Worm (Caenorhabditis elegans) whole organism, L2 larva: Measurements from ENCODE around the gene mak-1.
A peak's percentile ranks its signal among the peaks of the same experiment; 100 is the strongest.

Experiments used
- C34F6.9 ChIP-seq: fragments of 150-350 bp; optimal IDR thresholded peaks from 2 replicates; lab custom pipeline; 2014; ENCODE audit warnings: missing biosample characterization, missing genetic modification characterization
- F13H6.1 ChIP-seq: sonication (generic microtip); optimal IDR thresholded peaks from 2 replicates; lab custom pipeline; 2016; ENCODE audit warnings: missing genetic modification characterization, missing compliant biosample characterization
- R02D3.7 ChIP-seq: fragments of 150-350 bp; optimal IDR thresholded peaks from 2 replicates; lab custom pipeline; 2014; ENCODE audit warnings: missing biosample characterization, missing genetic modification characterization
- Y55F3AM.14 ChIP-seq: fragments of 200-800 bp; sonication (Bioruptor generic); optimal IDR thresholded peaks from 2 replicates; lab custom pipeline; 2018; ENCODE audit warnings: mild to moderate bottlenecking, missing genetic modification characterization, missing compliant biosample characterization
- ZK546.5 ChIP-seq: sonication (generic microtip); optimal IDR thresholded peaks from 2 replicates; lab custom pipeline; 2017; ENCODE audit warnings: missing biosample characterization, missing genetic modification characterization
- alr-1 ChIP-seq: fragments of 150-350 bp; optimal IDR thresholded peaks from 2 replicates; lab custom pipeline; 2014; ENCODE audit warnings: missing biosample characterization, missing genetic modification characterization
- aly-2 ChIP-seq: fragments of 150-350 bp; optimal IDR thresholded peaks from 2 replicates; lab custom pipeline; 2014; ENCODE audit warnings: missing biosample characterization, missing genetic modification characterization
- ama-1 ChIP-seq: fragments of 150-350 bp; optimal IDR thresholded peaks from 2 replicates; lab custom pipeline; 2018; ENCODE audit warnings: inconsistent platforms
- blmp-1 ChIP-seq: sonication (generic microtip); optimal IDR thresholded peaks from 2 replicates; lab custom pipeline; 2017; ENCODE audit warnings: missing genetic modification characterization, mild to moderate bottlenecking, missing compliant biosample characterization, antibody characterized with exemption, moderate library complexity; ENCODE audit not compliant: insufficient read depth
- ceh-16 ChIP-seq: fragments of 150-350 bp; optimal IDR thresholded peaks from 2 replicates; lab custom pipeline; 2014; ENCODE audit warnings: missing biosample characterization, missing genetic modification characterization
- ceh-82 ChIP-seq: fragments of 150-350 bp; optimal IDR thresholded peaks from 2 replicates; lab custom pipeline; 2014; ENCODE audit warnings: missing biosample characterization, missing genetic modification characterization
- crh-2 ChIP-seq: sonication (generic microtip); optimal IDR thresholded peaks from 2 replicates; lab custom pipeline; 2017; ENCODE audit warnings: missing biosample characterization, missing genetic modification characterization
- dmd-4 ChIP-seq: sonication (generic microtip); optimal IDR thresholded peaks from 2 replicates; lab custom pipeline; 2017; ENCODE audit warnings: missing biosample characterization, missing genetic modification characterization
- egl-27 ChIP-seq: sonication (generic microtip); optimal IDR thresholded peaks from 3 replicates; lab custom pipeline; 2017; ENCODE audit warnings: missing biosample characterization, missing genetic modification reagents, missing genetic modification characterization
- elt-1 ChIP-seq: fragments of 150-350 bp; optimal IDR thresholded peaks from 2 replicates; lab custom pipeline; 2014; ENCODE audit warnings: missing biosample characterization, missing genetic modification characterization
- elt-3 ChIP-seq: sonication (generic microtip); optimal IDR thresholded peaks from 2 replicates; lab custom pipeline; 2017; ENCODE audit warnings: missing biosample characterization, missing genetic modification characterization
- fos-1 ChIP-seq: fragments of 150-350 bp; optimal IDR thresholded peaks from 2 replicates; lab custom pipeline; 2014; ENCODE audit warnings: missing biosample characterization, missing genetic modification characterization
- gmeb-1 ChIP-seq: fragments of 150-350 bp; optimal IDR thresholded peaks from 2 replicates; lab custom pipeline; 2014; ENCODE audit warnings: missing biosample characterization, missing genetic modification characterization
- lin-11 ChIP-seq: fragments of 150-350 bp; sonication (generic microtip); optimal IDR thresholded peaks from 2 replicates; lab custom pipeline; 2014; ENCODE audit warnings: missing biosample characterization, missing genetic modification characterization, inconsistent platforms, mixed read lengths
- lin-13 ChIP-seq: fragments of 150-350 bp; optimal IDR thresholded peaks from 2 replicates; lab custom pipeline; 2014; ENCODE audit warnings: missing biosample characterization, missing genetic modification reagents, missing genetic modification characterization
- lin-39 ChIP-seq: fragments of 150-350 bp; optimal IDR thresholded peaks from 2 replicates; lab custom pipeline; 2014; ENCODE audit warnings: missing biosample characterization, missing genetic modification reagents, missing genetic modification characterization
- lsy-2 ChIP-seq, 2 experiments: fragments of 150-350 bp in 1 of 2; sonication (generic microtip) in 1 of 2; optimal IDR thresholded peaks; 2 replicates each; lab custom pipeline; 2014 to 2017; ENCODE audit warnings: missing biosample characterization in 2 of 2, missing genetic modification characterization in 2 of 2
- mab-5 ChIP-seq: fragments of 150-350 bp; optimal IDR thresholded peaks from 2 replicates; lab custom pipeline; 2014; ENCODE audit warnings: missing biosample characterization, missing genetic modification characterization
- mbf-1 ChIP-seq: sonication (generic microtip); optimal IDR thresholded peaks from 2 replicates; lab custom pipeline; 2017; ENCODE audit warnings: missing biosample characterization, missing genetic modification characterization
- mdl-1 ChIP-seq, 2 experiments: fragments of 150-350 bp in 1 of 2; sonication (generic microtip) in 1 of 2; optimal IDR thresholded peaks; 2 replicates each; lab custom pipeline; 2017; ENCODE audit warnings: missing biosample characterization in 2 of 2, missing genetic modification characterization in 2 of 2
- nhr-10 ChIP-seq: sonication (generic microtip); optimal IDR thresholded peaks from 2 replicates; lab custom pipeline; 2017; ENCODE audit warnings: missing biosample characterization, missing genetic modification characterization
- nhr-11 ChIP-seq: fragments of 150-350 bp; optimal IDR thresholded peaks from 2 replicates; lab custom pipeline; 2014; ENCODE audit warnings: missing biosample characterization, missing genetic modification characterization
- nhr-12 ChIP-seq: fragments of 150-350 bp; optimal IDR thresholded peaks from 2 replicates; lab custom pipeline; 2014; ENCODE audit warnings: missing biosample characterization, missing genetic modification characterization
- nhr-129 ChIP-seq: fragments of 150-350 bp; optimal IDR thresholded peaks from 2 replicates; lab custom pipeline; 2014; ENCODE audit warnings: missing biosample characterization, missing genetic modification characterization
- nhr-21 ChIP-seq: fragments of 150-350 bp; optimal IDR thresholded peaks from 2 replicates; lab custom pipeline; 2014; ENCODE audit warnings: missing biosample characterization, missing genetic modification characterization
- nhr-23 ChIP-seq: fragments of 150-350 bp; optimal IDR thresholded peaks from 2 replicates; lab custom pipeline; 2014; ENCODE audit warnings: missing biosample characterization, missing genetic modification reagents, missing genetic modification characterization
- nhr-237 ChIP-seq: fragments of 150-350 bp; optimal IDR thresholded peaks from 2 replicates; lab custom pipeline; 2014; ENCODE audit warnings: missing biosample characterization, missing genetic modification characterization
- nhr-25 ChIP-seq: fragments of 150-350 bp; sonication (generic microtip); optimal IDR thresholded peaks from 3 replicates; lab custom pipeline; 2014; ENCODE audit warnings: missing biosample characterization, missing genetic modification characterization
- nhr-6 ChIP-seq: fragments of 150-350 bp; optimal IDR thresholded peaks from 2 replicates; lab custom pipeline; 2014; ENCODE audit warnings: missing biosample characterization, missing genetic modification characterization
- nhr-77 ChIP-seq: fragments of 150-350 bp; optimal IDR thresholded peaks from 2 replicates; lab custom pipeline; 2014; ENCODE audit warnings: missing biosample characterization, missing genetic modification characterization
- peb-1 ChIP-seq: fragments of 150-350 bp; optimal IDR thresholded peaks from 2 replicates; lab custom pipeline; 2014; ENCODE audit warnings: missing biosample characterization, missing genetic modification characterization
- sem-4 ChIP-seq: fragments of 150-350 bp; optimal IDR thresholded peaks from 2 replicates; lab custom pipeline; 2014; ENCODE audit warnings: missing biosample characterization, missing genetic modification reagents, missing genetic modification characterization
- skn-1 ChIP-seq: sonication (generic microtip); optimal IDR thresholded peaks from 2 replicates; lab custom pipeline; 2017; ENCODE audit warnings: missing biosample characterization, missing genetic modification characterization
- sma-3 ChIP-seq: sonication (generic microtip); optimal IDR thresholded peaks from 2 replicates; lab custom pipeline; 2016; ENCODE audit warnings: missing genetic modification reagents, missing genetic modification characterization, missing compliant biosample characterization
- sma-9 ChIP-seq, 2 experiments: fragments of 150-350 bp in 1 of 2; sonication (generic microtip) in 1 of 2; optimal IDR thresholded peaks; 2 replicates each; lab custom pipeline; 2014 to 2016; ENCODE audit warnings: missing genetic modification characterization in 2 of 2, mild to moderate bottlenecking in 1 of 2, missing biosample characterization in 1 of 2, missing compliant biosample characterization in 1 of 2, missing genetic modification reagents in 1 of 2, moderate library complexity in 1 of 2
- snpc-4 ChIP-seq: fragments of 150-350 bp; optimal IDR thresholded peaks from 2 replicates; lab custom pipeline; 2014; ENCODE audit warnings: missing biosample characterization, missing genetic modification characterization
- unc-39 ChIP-seq: fragments of 150-350 bp; optimal IDR thresholded peaks from 2 replicates; lab custom pipeline; 2014; ENCODE audit warnings: missing biosample characterization, missing genetic modification characterization
- unc-55 ChIP-seq: fragments of 150-350 bp; sonication (generic microtip); optimal IDR thresholded peaks from 3 replicates; lab custom pipeline; 2014; ENCODE audit warnings: missing biosample characterization, missing genetic modification reagents, missing genetic modification characterization
- unc-62 ChIP-seq: fragments of 150-350 bp; optimal IDR thresholded peaks from 2 replicates; lab custom pipeline; 2014; ENCODE audit warnings: missing biosample characterization, missing genetic modification reagents, missing genetic modification characterization
- zag-1 ChIP-seq: fragments of 150-350 bp; optimal IDR thresholded peaks from 2 replicates; lab custom pipeline; 2014; ENCODE audit warnings: missing biosample characterization, missing genetic modification characterization
- ztf-1 ChIP-seq: fragments of 200-800 bp; sonication (Bioruptor generic); conservative IDR thresholded peaks from 2 replicates; pipeline ENCODE4 v1.3.6; 2022; ENCODE audit warnings: missing genetic modification characterization, missing compliant biosample characterization
- ztf-11 ChIP-seq: sonication (generic microtip); optimal IDR thresholded peaks from 2 replicates; lab custom pipeline; 2017; ENCODE audit warnings: missing biosample characterization, missing genetic modification characterization
- ztf-4 ChIP-seq: fragments of 150-350 bp; optimal IDR thresholded peaks from 2 replicates; lab custom pipeline; 2014; ENCODE audit warnings: missing biosample characterization, missing genetic modification characterization

The mak-1 gene

DNA sequence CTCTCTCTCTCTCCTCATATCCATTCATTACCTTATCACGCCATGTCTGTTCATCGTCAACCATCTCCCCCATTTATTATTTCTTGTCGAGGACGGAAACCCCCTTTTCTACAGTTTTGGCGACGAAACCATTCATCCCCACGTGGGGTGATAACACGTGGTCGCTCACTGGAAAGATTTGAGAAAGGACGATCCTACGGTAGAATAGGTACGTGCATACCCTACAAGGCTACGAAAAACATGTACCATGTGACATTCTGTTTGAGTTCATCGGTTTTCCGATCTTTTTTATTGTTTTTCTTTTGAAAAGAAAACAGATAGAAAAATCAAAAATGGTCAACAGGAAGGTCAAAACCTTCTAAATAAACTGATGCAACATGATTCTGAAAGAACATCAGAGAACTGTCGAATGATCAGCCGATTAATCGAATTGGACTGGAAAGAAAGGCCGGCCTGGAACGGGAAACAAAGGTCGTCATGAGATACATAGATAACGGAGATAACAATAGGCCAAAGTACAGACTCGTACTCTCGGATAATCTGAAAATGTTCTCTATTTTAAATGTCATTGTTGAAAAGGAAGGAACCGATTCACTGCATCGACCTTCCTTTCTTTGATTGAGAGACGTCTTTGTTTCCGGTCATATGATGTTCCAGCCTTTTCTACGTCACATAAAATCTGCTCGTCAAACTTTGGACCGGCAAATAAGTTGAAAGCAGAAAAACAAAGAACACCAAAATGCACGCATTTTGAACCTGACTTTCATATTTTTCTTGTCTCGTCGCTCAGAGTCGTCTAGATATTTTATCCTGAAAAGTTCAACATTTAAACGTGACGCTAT lies 1.6 kb upstream of the mak-1 start:
- TF ChIP-seq nhr-6 (tag; lab: Kevin White, UChicago) (peak; percentile 27), dmd-4 (tag; lab: Kevin White, UChicago) (no peak), ceh-16 (tag; lab: Kevin White, UChicago) (no peak), ZK546.5 (tag; lab: Kevin White, UChicago) (no peak), zag-1 (no peak), unc-39 (tag; lab: Kevin White, UChicago) (no peak), mbf-1 (tag; lab: Kevin White, UChicago) (no peak), unc-62 (no peak), ceh-82 (tag; lab: Kevin White, UChicago) (no peak), elt-1 (tag; lab: Kevin White, UChicago) (no peak), nhr-23 (tag; lab: Kevin White, UChicago) (no peak), ztf-11 (tag; lab: Kevin White, UChicago) (no peak), mdl-1 (tag; optimal IDR thresholded peaks at IDR 0.05; lab: Kevin White, UChicago) (peak; percentile 89 to 90), lin-39 (no peak), ama-1 (lab: Kevin White, UChicago) (no peak), blmp-1 (peak; percentile 78), nhr-12 (tag; lab: Kevin White, UChicago) (no peak), nhr-11 (no peak), lin-13 (peak; percentile 14), F13H6.1 (tag; lab: Kevin White, UChicago) (peak; percentile 38), skn-1 (tag; lab: Kevin White, UChicago) (no peak), nhr-21 (tag; lab: Kevin White, UChicago) (peak; percentile 95), egl-27 (tag; lab: Kevin White, UChicago) (peak; percentile 38), elt-3 (tag; lab: Kevin White, UChicago) (no peak), nhr-25 (tag; lab: Kevin White, UChicago) (peak; percentile 95), alr-1 (tag; lab: Kevin White, UChicago) (no peak), sma-3 (GFP tag; lab: Kevin White, UChicago) (no peak), R02D3.7 (no peak), ztf-1 (GFP tag; lab: Robert Waterston, UW) (no peak), mab-5 (tag; lab: Kevin White, UChicago) (peak; percentile 14), snpc-4 (no peak), nhr-10 (no peak), nhr-129 (tag; lab: Kevin White, UChicago) (peak; percentile 58), sma-9 (GFP tag; optimal IDR thresholded peaks at IDR 0.05; lab: Kevin White, UChicago) (peak; percentile 98), sma-9 (tag; optimal IDR thresholded peaks at IDR 0.05; lab: Kevin White, UChicago) (no peak), ztf-4 (no peak), peb-1 (tag; lab: Kevin White, UChicago) (no peak), lsy-2 (tag; optimal IDR thresholded peaks at IDR 0.05; lab: Kevin White, UChicago) (peak in 1 of 2 experiments; percentile 72), nhr-237 (no peak), aly-2 (tag; lab: Kevin White, UChicago) (no peak), Y55F3AM.14 (peak; percentile 73), nhr-77 (no peak), gmeb-1 (tag; lab: Kevin White, UChicago) (peak; percentile 66), sem-4 (tag; lab: Kevin White, UChicago) (peak; percentile 16), lin-11 (tag; lab: Kevin White, UChicago) (no peak), fos-1 (tag; lab: Kevin White, UChicago) (peak; percentile 18), C34F6.9 (peak; percentile 22), unc-55 (no peak), crh-2 (peak; percentile 43)
- TF ChIP-seq, all 48 proteins: peak for 18
